Fruit fly (Drosophila melanogaster) Kc167 (cell line): ENCODE results near the gene Mpi.

ENCODE experiments used
- Myc ChIP-seq: fragments of >200 bp; optimal IDR thresholded peaks from 2 replicates; lab custom pipeline; 2017; ENCODE audit warnings: missing external identifiers
- Sin3A ChIP-seq: fragments of >200 bp; optimal IDR thresholded peaks from 2 replicates; lab custom pipeline; 2018; ENCODE audit warnings: missing external identifiers
- h ChIP-seq: fragments of >200 bp; optimal IDR thresholded peaks from 3 replicates; lab custom pipeline; 2018; ENCODE audit warnings: missing external identifiers
- insv ChIP-seq: fragments of >200 bp; optimal IDR thresholded peaks from 3 replicates; lab custom pipeline; 2018; ENCODE audit warnings: missing external identifiers
- psq ChIP-seq: fragments of >200 bp; optimal IDR thresholded peaks from 2 replicates; lab custom pipeline; 2017; ENCODE audit warnings: missing external identifiers
- ttk ChIP-seq: sonication (Bioruptor generic); optimal IDR thresholded peaks from 2 replicates; lab custom pipeline; 2017; ENCODE audit warnings: missing external identifiers

DNA sequence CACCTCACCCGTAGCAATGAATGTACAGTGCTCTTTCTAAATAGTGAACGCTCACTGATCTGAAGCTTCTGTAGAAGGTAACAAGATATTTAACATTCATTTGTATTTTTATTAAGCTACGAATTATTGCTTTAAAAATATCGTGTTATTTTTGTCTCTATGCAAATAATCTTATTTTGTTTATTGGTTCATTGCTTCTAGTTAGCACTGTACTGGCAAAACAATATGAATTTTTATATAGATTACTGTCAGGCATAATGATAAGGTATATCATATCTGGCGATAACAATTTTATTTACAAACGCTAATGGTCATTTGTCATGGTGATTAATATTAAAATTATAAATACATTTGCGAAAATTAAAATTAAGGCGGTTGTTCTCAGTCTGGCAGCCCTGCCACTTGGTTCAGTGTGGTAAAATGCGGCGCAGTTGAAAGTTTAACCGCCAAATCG is 12.1 kb downstream of the Mpi start, which contains the start of gene CG9471:
- TF ChIP-seq ttk (lab: Kevin White, UChicago) (no peak), insv (lab: Kevin White, UChicago) (no peak), Myc (lab: Kevin White, UChicago) (no peak), psq (no peak), h (lab: Kevin White, UChicago) (no peak), Sin3A (lab: Kevin White, UChicago) (no peak)
